Worm (Caenorhabditis elegans): ENCODE results near the gene idpp-4.

- TF ChIP-seq fos-1 (tag; optimal IDR thresholded peaks at IDR 0.05) (no peak), nhr-77 (tag; optimal IDR thresholded peaks at IDR 0.05) (no peak), unc-62 (GFP tag; optimal IDR thresholded peaks at IDR 0.05) (no peak), ztf-11 (tag; optimal IDR thresholded peaks at IDR 0.05) (no peak), hlh-4 (tag; optimal IDR thresholded peaks at IDR 0.05) (no peak), sptf-1 (tag; optimal IDR thresholded peaks at IDR 0.05) (no peak), snpc-4 (tag; optimal IDR thresholded peaks at IDR 0.05) (no peak), hpl-2 (GFP tag; optimal IDR thresholded peaks at IDR 0.05) (no peak), nhr-76 (tag; optimal IDR thresholded peaks at IDR 0.05) (no peak)
Observed at ce11 chrII:10369547-10370028, 48.3 kb downstream of the idpp-4 start, which contains the start of gene ceh-58.

Data from whole organism, L1 larva.